Worm (Caenorhabditis elegans): ENCODE measurements around the gene C49F5.13.

DNA sequence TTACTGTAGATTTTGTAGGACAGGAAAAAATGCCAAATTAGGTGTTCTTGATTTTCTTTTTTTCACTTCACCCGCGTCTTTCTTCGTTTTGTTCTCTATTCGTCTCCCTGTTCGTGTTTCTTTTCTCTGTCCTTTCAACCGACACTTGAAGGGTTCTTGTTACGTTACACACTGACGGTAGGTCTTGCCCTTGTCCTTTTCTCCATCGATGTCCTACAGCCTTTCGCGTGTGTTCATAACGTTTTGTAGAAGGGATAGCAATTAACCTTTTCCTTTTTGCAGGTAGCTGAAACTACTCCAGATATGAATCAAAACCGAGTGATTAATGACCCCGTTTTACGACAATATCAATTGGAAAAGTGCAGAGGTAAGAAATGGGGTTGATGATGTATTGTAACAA lies 37.0 kb upstream of the C49F5.13 start, which contains the start of gene F55G7.1:
- TF ChIP-seq dao-5 (tag; optimal IDR thresholded peaks at IDR 0.05) (no peak), him-1 (tag; optimal IDR thresholded peaks at IDR 0.05) (no peak)

Data from whole organism, L4/young adult.